Worm (Caenorhabditis elegans) whole organism, mixed stage, embryonic: ENCODE measurements around the gene srz-24.

ENCODE experiments used
- ceh-39 ChIP-seq: fragments of 150-350 bp; optimal IDR thresholded peaks from 2 replicates; lab custom pipeline; 2014; ENCODE audit warnings: missing biosample characterization, missing genetic modification characterization
- ces-1 ChIP-seq: fragments of 150-350 bp; optimal IDR thresholded peaks from 2 replicates; lab custom pipeline; 2014; ENCODE audit warnings: missing biosample characterization, missing genetic modification reagents, missing genetic modification characterization
- elt-3 ChIP-seq: fragments of 150-350 bp; optimal IDR thresholded peaks from 2 replicates; lab custom pipeline; 2014; ENCODE audit warnings: missing biosample characterization, missing genetic modification characterization
- flh-1 ChIP-seq: fragments of 200-800 bp; sonication (Bioruptor generic); optimal IDR thresholded peaks from 2 replicates; lab custom pipeline; 2018; ENCODE audit warnings: mild to moderate bottlenecking, missing genetic modification characterization, moderate library complexity, missing compliant biosample characterization
- ham-2 ChIP-seq: fragments of 200-800 bp; sonication (Bioruptor generic); optimal IDR thresholded peaks from 2 replicates; lab custom pipeline; 2018; ENCODE audit warnings: mild to moderate bottlenecking, missing genetic modification characterization, missing compliant biosample characterization
- lin-13 ChIP-seq: fragments of 150-350 bp; optimal IDR thresholded peaks from 2 replicates; lab custom pipeline; 2014; ENCODE audit warnings: missing biosample characterization, missing genetic modification characterization
- nhr-12 ChIP-seq: fragments of 150-350 bp; optimal IDR thresholded peaks from 2 replicates; lab custom pipeline; 2014; ENCODE audit warnings: missing biosample characterization, missing genetic modification characterization
- nhr-237 ChIP-seq: fragments of 150-350 bp; optimal IDR thresholded peaks from 2 replicates; lab custom pipeline; 2014; ENCODE audit warnings: missing biosample characterization, missing genetic modification characterization
- nhr-76 ChIP-seq: sonication (generic microtip); optimal IDR thresholded peaks from 2 replicates; lab custom pipeline; 2017; ENCODE audit warnings: missing biosample characterization, missing genetic modification characterization
- pha-4 ChIP-seq: fragments of 150-350 bp; optimal IDR thresholded peaks from 2 replicates; lab custom pipeline; 2018; ENCODE audit warnings: missing biosample characterization, missing genetic modification reagents, missing genetic modification characterization
- sem-2 ChIP-seq: fragments of 200-800 bp; sonication (Bioruptor generic); optimal IDR thresholded peaks from 2 replicates; lab custom pipeline; 2018; ENCODE audit warnings: mild to moderate bottlenecking, missing genetic modification characterization, missing compliant biosample characterization
- snpc-4 ChIP-seq: fragments of 150-350 bp; optimal IDR thresholded peaks from 2 replicates; lab custom pipeline; 2014; ENCODE audit warnings: missing biosample characterization, missing genetic modification characterization
- unc-120 ChIP-seq: sonication (generic microtip); optimal IDR thresholded peaks from 2 replicates; lab custom pipeline; 2017; ENCODE audit warnings: missing genetic modification characterization, missing compliant biosample characterization; ENCODE audit not compliant: poor library complexity, severe bottlenecking
- ztf-11 ChIP-seq: fragments of 150-350 bp; optimal IDR thresholded peaks from 2 replicates; lab custom pipeline; 2014; ENCODE audit warnings: missing biosample characterization, missing genetic modification characterization

- TF ChIP-seq pha-4: no peak
- no peak for TF ChIP-seq snpc-4 (tag; lab: Kevin White, UChicago)
- TF ChIP-seq ztf-11 (tag; lab: Kevin White, UChicago): no peak
- no peak for TF ChIP-seq unc-120
- TF ChIP-seq lin-13 (tag; lab: Kevin White, UChicago): no peak
- no peak for TF ChIP-seq nhr-237 (tag; lab: Kevin White, UChicago)
- no peak for TF ChIP-seq flh-1
- no peak for TF ChIP-seq sem-2
- TF ChIP-seq nhr-76 (tag; lab: Kevin White, UChicago): no peak
- no peak for TF ChIP-seq nhr-12 (tag; lab: Kevin White, UChicago)
- no peak for TF ChIP-seq ces-1 (GFP tag; lab: Kevin White, UChicago)
- TF ChIP-seq elt-3: no peak
- no peak for TF ChIP-seq ceh-39 (tag; lab: Kevin White, UChicago)
- TF ChIP-seq ham-2 (GFP tag; lab: Kevin White, UChicago): no peak
Observed at ce11 chrIV:4995842-4996241, 14.9 kb upstream of the srz-24 start, which contains the start of gene ssq-2.
